In the genomic region with DNA sequence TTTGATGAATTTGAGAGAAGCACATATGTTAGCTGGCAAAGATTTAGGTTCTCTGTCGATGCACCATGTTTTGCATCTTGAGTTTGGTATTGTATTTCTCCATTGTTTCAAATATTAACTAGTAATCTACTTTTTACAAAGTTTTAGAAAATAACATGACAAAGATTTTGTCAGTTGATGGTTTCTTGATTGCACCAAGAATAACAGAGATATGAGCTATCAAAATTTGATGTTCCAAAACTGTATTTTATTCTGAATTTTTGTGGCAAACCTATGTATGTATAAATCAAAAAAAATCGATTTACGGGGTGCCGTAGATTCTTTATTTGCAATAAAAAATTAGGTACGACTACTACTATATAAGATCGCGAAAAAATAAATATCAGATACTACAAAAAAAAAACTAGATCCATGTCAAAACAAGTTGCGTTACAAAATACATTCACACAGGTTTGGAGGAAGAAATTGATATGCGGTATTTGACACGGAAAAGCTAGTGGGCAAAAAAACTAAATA, we compare ENCODE assay signal across 2 worm cellular contexts.
TF ChIP-seq lines count a peak whose summit lies in the region.

No protein-coding gene starts in this region.

TF ChIP-seq in whole organism, L1 larva, 84 proteins besides CTCF, POLR2A, EP300 and RAD21 (continued from another document):
- no peak for TF ChIP-seq nhr-84 (tag; optimal IDR thresholded peaks at IDR 0.05; lab: Kevin White, UChicago)
- TF ChIP-seq pax-3 (tag; optimal IDR thresholded peaks at IDR 0.05; lab: Kevin White, UChicago): peak; percentile 19
- TF ChIP-seq pqm-1 (tag; optimal IDR thresholded peaks at IDR 0.05; lab: Kevin White, UChicago): no peak
- TF ChIP-seq lin-39 (tag; optimal IDR thresholded peaks at IDR 0.05; lab: Kevin White, UChicago): no peak
- TF ChIP-seq aly-2 (tag; optimal IDR thresholded peaks at IDR 0.05; lab: Kevin White, UChicago): peak; percentile 83
- peak; percentile 18 for TF ChIP-seq tbx-2 (tag; optimal IDR thresholded peaks at IDR 0.05; lab: Kevin White, UChicago)
- peak; percentile 6 for TF ChIP-seq mep-1 (tag; optimal IDR thresholded peaks at IDR 0.05; lab: Kevin White, UChicago)
- peak; percentile 8 for TF ChIP-seq nhr-20 (tag; optimal IDR thresholded peaks at IDR 0.05; lab: Kevin White, UChicago)
- TF ChIP-seq nhr-85 (tag; lab: Kevin White, UChicago): peak; percentile 62
- TF ChIP-seq mdl-1 (tag; optimal IDR thresholded peaks at IDR 0.05; lab: Kevin White, UChicago): no peak
- no peak for TF ChIP-seq efl-1 (optimal IDR thresholded peaks at IDR 0.05; lab: Kevin White, UChicago)
- peak in 1 of 2 experiments; percentile 79 for TF ChIP-seq efl-1 (GFP tag; optimal IDR thresholded peaks at IDR 0.05 in 1 of 2; lab: Kevin White, UChicago)
- peak; percentile 13 for TF ChIP-seq lin-14 (GFP tag; optimal IDR thresholded peaks at IDR 0.05; lab: Kevin White, UChicago)
- TF ChIP-seq egl-27 (tag; optimal IDR thresholded peaks at IDR 0.05; lab: Kevin White, UChicago): no peak
- no peak for TF ChIP-seq ets-5 (GFP tag; IDR thresholded peaks at IDR 0.05; lab: Robert Waterston, UW)
- no peak for TF ChIP-seq xbp-1 (tag; optimal IDR thresholded peaks at IDR 0.05; lab: Kevin White, UChicago)

TF ChIP-seq in whole organism, L2 larva, 48 proteins besides CTCF, POLR2A, EP300 and RAD21 (continued from another document):
- TF ChIP-seq lin-13 (GFP tag; optimal IDR thresholded peaks at IDR 0.05; lab: Kevin White, UChicago) (peak; percentile 31), dmd-4 (tag; optimal IDR thresholded peaks at IDR 0.05; lab: Kevin White, UChicago) (no peak), nhr-23 (tag; optimal IDR thresholded peaks at IDR 0.05; lab: Kevin White, UChicago) (no peak), nhr-77 (tag; optimal IDR thresholded peaks at IDR 0.05; lab: Kevin White, UChicago) (no peak), alr-1 (tag; optimal IDR thresholded peaks at IDR 0.05; lab: Kevin White, UChicago) (no peak), fos-1 (tag; optimal IDR thresholded peaks at IDR 0.05; lab: Kevin White, UChicago) (no peak), Y55F3AM.14 (GFP tag; optimal IDR thresholded peaks at IDR 0.05; lab: Kevin White, UChicago) (no peak), nhr-10 (tag; optimal IDR thresholded peaks at IDR 0.05; lab: Kevin White, UChicago) (no peak), zag-1 (tag; optimal IDR thresholded peaks at IDR 0.05; lab: Kevin White, UChicago) (no peak), ztf-4 (tag; optimal IDR thresholded peaks at IDR 0.05; lab: Kevin White, UChicago) (peak; percentile 100), sem-4 (tag; optimal IDR thresholded peaks at IDR 0.05; lab: Kevin White, UChicago) (no peak), elt-3 (tag; optimal IDR thresholded peaks at IDR 0.05; lab: Kevin White, UChicago) (no peak), C34F6.9 (tag; optimal IDR thresholded peaks at IDR 0.05; lab: Kevin White, UChicago) (no peak), snpc-4 (tag; optimal IDR thresholded peaks at IDR 0.05; lab: Kevin White, UChicago) (no peak), blmp-1 (tag; optimal IDR thresholded peaks at IDR 0.05; lab: Kevin White, UChicago; ENCODE audit: insufficient read depth) (no peak), crh-2 (tag; optimal IDR thresholded peaks at IDR 0.05; lab: Kevin White, UChicago) (no peak), unc-62 (GFP tag; optimal IDR thresholded peaks at IDR 0.05; lab: Kevin White, UChicago) (no peak), mbf-1 (tag; optimal IDR thresholded peaks at IDR 0.05; lab: Kevin White, UChicago) (no peak), nhr-25 (tag; optimal IDR thresholded peaks at IDR 0.05; lab: Kevin White, UChicago) (no peak), lsy-2 (tag; optimal IDR thresholded peaks at IDR 0.05; lab: Kevin White, UChicago) (peak in 1 of 2 experiments; percentile 57), nhr-21 (tag; optimal IDR thresholded peaks at IDR 0.05; lab: Kevin White, UChicago) (no peak), nhr-11 (tag; optimal IDR thresholded peaks at IDR 0.05; lab: Kevin White, UChicago) (no peak), sma-9 (GFP tag; optimal IDR thresholded peaks at IDR 0.05; lab: Kevin White, UChicago) (no peak), sma-9 (tag; optimal IDR thresholded peaks at IDR 0.05; lab: Kevin White, UChicago) (no peak), sma-3 (GFP tag; optimal IDR thresholded peaks at IDR 0.05; lab: Kevin White, UChicago) (no peak), ZK546.5 (tag; optimal IDR thresholded peaks at IDR 0.05; lab: Kevin White, UChicago) (no peak), lin-39 (tag; optimal IDR thresholded peaks at IDR 0.05; lab: Kevin White, UChicago) (no peak), ama-1 (optimal IDR thresholded peaks at IDR 0.05; lab: Kevin White, UChicago) (peak; percentile 64), gmeb-1 (tag; optimal IDR thresholded peaks at IDR 0.05; lab: Kevin White, UChicago) (no peak), lin-11 (tag; optimal IDR thresholded peaks at IDR 0.05; lab: Kevin White, UChicago) (no peak)
